Fruit fly (Drosophila melanogaster) whole organism, pupa: ENCODE data around the gene CG10738.

Experiments used
- CG13204 ChIP-seq: fragments of 200-800 bp; sonication (Bioruptor generic); optimal IDR thresholded peaks from 2 replicates; lab custom pipeline; 2018; ENCODE audit warnings: missing biosample characterization, mild to moderate bottlenecking, missing genetic modification characterization, moderate library complexity
- CG32121 ChIP-seq: fragments of 200-800 bp; sonication (Bioruptor generic); IDR thresholded peaks from 2 replicates; pipeline ENCODE4 v1.3.6; 2022; ENCODE audit warnings: missing biosample characterization, missing genetic modification characterization
- CG8159 ChIP-seq: fragments of 200-800 bp; sonication (Bioruptor generic); optimal IDR thresholded peaks from 3 replicates; lab custom pipeline; 2018; ENCODE audit warnings: missing biosample characterization, mild to moderate bottlenecking, missing genetic modification characterization, moderate library complexity
- EcR ChIP-seq: fragments of 200-800 bp; sonication (Bioruptor generic); optimal IDR thresholded peaks from 3 replicates; lab custom pipeline; 2019; ENCODE audit warnings: missing biosample characterization, missing genetic modification characterization, mild to moderate bottlenecking, moderate library complexity, missing genetic modification reagents
- Ets98B ChIP-seq: fragments of 200-800 bp; sonication (Bioruptor generic); IDR thresholded peaks from 2 replicates; pipeline ENCODE4 v1.3.6; 2022; ENCODE audit warnings: missing biosample characterization, missing genetic modification characterization

- TF ChIP-seq CG13204 (GFP tag; lab: Kevin White, UChicago), result no peak
- TF ChIP-seq Ets98B, result no peak
- no peak for TF ChIP-seq CG8159
- no peak; the same call in 1 of the 2 replicates for TF ChIP-seq CG32121
- no peak for TF ChIP-seq EcR (GFP tag; lab: Kevin White, UChicago)
These were observed 25.5 kb downstream of the CG10738 start for dm6 chr3L:13476070-13476469.
